Fruit fly (Drosophila melanogaster): ENCODE data around the gene CG11889.

The CG11889 gene

dm6 chr3R:25265589-25266201, 4.3 kb upstream of the CG11889 start, which contains the start of the genes GlnRS and RIOK2 (continued):
- no peak for TF ChIP-seq GATAe (GFP tag; conservative IDR thresholded peaks at IDR 0.05)
- TF ChIP-seq Doc3 (GFP tag; IDR thresholded peaks at IDR 0.05; ENCODE audit: partially characterized antibody) = peak; percentile 92
- no peak for TF ChIP-seq CG11695 (GFP tag; IDR thresholded peaks at IDR 0.05)
- no peak for TF ChIP-seq fd96Cb (tag; optimal IDR thresholded peaks at IDR 0.05)
- no peak for TF ChIP-seq toy (GFP tag; IDR thresholded peaks at IDR 0.05)
- peak; percentile 71 for TF ChIP-seq nmo (GFP tag; optimal IDR thresholded peaks at IDR 0.05)
- peak; percentile 94 for TF ChIP-seq CG16813 (GFP tag; IDR thresholded peaks at IDR 0.05; ENCODE audit: partially characterized antibody)
- no peak for TF ChIP-seq Trl (optimal IDR thresholded peaks at IDR 0.05)
- TF ChIP-seq Trl (GFP tag; optimal IDR thresholded peaks at IDR 0.05) = no peak
- TF ChIP-seq Lhr (GFP tag; optimal IDR thresholded peaks at IDR 0.05) = peak; percentile 64
- TF ChIP-seq Sry-β (GFP tag; optimal IDR thresholded peaks at IDR 0.05) = peak; percentile 67
- TF ChIP-seq CG10959 (GFP tag; IDR thresholded peaks at IDR 0.05) = no peak
- peak; percentile 66 for TF ChIP-seq sd (tag; optimal IDR thresholded peaks at IDR 0.05)
- peak; percentile 62 for TF ChIP-seq CG10267 (tag; optimal IDR thresholded peaks at IDR 0.05)
- peak; percentile 93 for TF ChIP-seq hb (GFP tag; IDR thresholded peaks at IDR 0.05; ENCODE audit: partially characterized antibody)
- no peak for TF ChIP-seq Mad (GFP tag; optimal IDR thresholded peaks at IDR 0.05)
- no peak for TF ChIP-seq kni (GFP tag; optimal IDR thresholded peaks at IDR 0.05)
- TF ChIP-seq nau (GFP tag; optimal IDR thresholded peaks at IDR 0.05) = no peak
- no peak for TF ChIP-seq CG4282 (GFP tag; optimal IDR thresholded peaks at IDR 0.05)
- TF ChIP-seq slbo (GFP tag; IDR thresholded peaks at IDR 0.05) = peak; percentile 43; the same call in 1 of the 2 replicates
- TF ChIP-seq Sry-δ (GFP tag; optimal IDR thresholded peaks at IDR 0.05) = peak; percentile 84
- TF ChIP-seq Antp (GFP tag; optimal IDR thresholded peaks at IDR 0.05) = no peak
- no peak for TF ChIP-seq Deaf1 (tag; optimal IDR thresholded peaks at IDR 0.05)
- TF ChIP-seq CG6813 (GFP tag; optimal IDR thresholded peaks at IDR 0.05) = no peak
- no peak for TF ChIP-seq dmrt11E (tag; optimal IDR thresholded peaks at IDR 0.05)
- 0 out of 2 replicates have a peak, but pooled peaks have one; percentile 13 for TF ChIP-seq cas (GFP tag; IDR thresholded peaks at IDR 0.05)
- TF ChIP-seq Mes4 (GFP tag; optimal IDR thresholded peaks at IDR 0.05) = no peak
- no peak for TF ChIP-seq slp2 (GFP tag; optimal IDR thresholded peaks at IDR 0.05)
- peak; percentile 59 for TF ChIP-seq CG17829 (tag; optimal IDR thresholded peaks at IDR 0.05)
- peak; percentile 95 for TF ChIP-seq stwl (tag; optimal IDR thresholded peaks at IDR 0.05)
- peak; percentile 99 for TF ChIP-seq CG13287 (GFP tag; IDR thresholded peaks at IDR 0.05; ENCODE audit: partially characterized antibody)
- TF ChIP-seq CG5953 (GFP tag; IDR thresholded peaks at IDR 0.05) = no peak
- peak; percentile 32 for TF ChIP-seq Dp (GFP tag; optimal IDR thresholded peaks at IDR 0.05)
- no peak for TF ChIP-seq dysf (GFP tag; IDR thresholded peaks at IDR 0.05)
- TF ChIP-seq fd3F (GFP tag; optimal IDR thresholded peaks at IDR 0.05) = no peak
- peak; percentile 97 for TF ChIP-seq CG34224 (GFP tag; IDR thresholded peaks at IDR 0.05; ENCODE audit: partially characterized antibody)
- TF ChIP-seq Elba2 (GFP tag; optimal IDR thresholded peaks at IDR 0.05) = no peak
- peak; percentile 41 for TF ChIP-seq zen (tag; optimal IDR thresholded peaks at IDR 0.05)
- peak; percentile 50 for TF ChIP-seq HmgD (GFP tag; optimal IDR thresholded peaks at IDR 0.05)
- TF ChIP-seq vnd (GFP tag; IDR thresholded peaks at IDR 0.05; ENCODE audit: partially characterized antibody) = peak; percentile 92
- no peak for TF ChIP-seq dmrt99B (tag; optimal IDR thresholded peaks at IDR 0.05)
- TF ChIP-seq Dek (tag; optimal IDR thresholded peaks at IDR 0.05) = no peak
- no peak for TF ChIP-seq pfk (GFP tag; optimal IDR thresholded peaks at IDR 0.05)
- TF ChIP-seq Xrp1 (GFP tag; IDR thresholded peaks at IDR 0.05) = 0 out of 2 replicates have a peak, but pooled peaks have one; percentile 15
- TF ChIP-seq ttk (GFP tag; IDR thresholded peaks at IDR 0.05) = no peak
- TF ChIP-seq Hsf (GFP tag; optimal IDR thresholded peaks at IDR 0.05) = peak; percentile 35
- TF ChIP-seq CG3163 (GFP tag; optimal IDR thresholded peaks at IDR 0.05) = no peak
- peak; percentile 92 for TF ChIP-seq tna (GFP tag; IDR thresholded peaks at IDR 0.05; ENCODE audit: partially characterized antibody)
- TF ChIP-seq pho (GFP tag; optimal IDR thresholded peaks at IDR 0.05) = peak; percentile 5
